Fruit fly (Drosophila melanogaster) whole organism, embryonic: ENCODE data around the gene thoc7.
A peak's percentile ranks its signal among the peaks of the same experiment; 100 is the strongest.

Source experiments
- Atf3 ChIP-seq: fragments of 200-800 bp; sonication (Bioruptor generic); optimal IDR thresholded peaks from 3 replicates; lab custom pipeline; 2016; ENCODE audit warnings: missing biosample characterization, missing genetic modification characterization
- BtbVII ChIP-seq: fragments of 200-800 bp; sonication (Bioruptor generic); optimal IDR thresholded peaks from 3 replicates; lab custom pipeline; 2017; ENCODE audit warnings: missing biosample characterization, mild to moderate bottlenecking, missing genetic modification characterization
- CG11504 ChIP-seq: fragments of 200-800 bp; sonication (Bioruptor generic); optimal IDR thresholded peaks from 3 replicates; lab custom pipeline; 2019; ENCODE audit warnings: missing biosample characterization, mild to moderate bottlenecking, missing genetic modification characterization, moderate library complexity
- CG14860 ChIP-seq: fragments of 200-800 bp; sonication (Bioruptor generic); IDR thresholded peaks from 3 replicates; pipeline ENCODE4 v1.3.6; 2022; ENCODE audit warnings: missing biosample characterization, missing genetic modification characterization; ENCODE audit not compliant: partially characterized antibody
- CG1529 ChIP-seq: fragments of 200-800 bp; sonication (Bioruptor generic); optimal IDR thresholded peaks from 3 replicates; lab custom pipeline; 2018; ENCODE audit warnings: missing biosample characterization, missing genetic modification characterization
- CG17359 ChIP-seq: fragments of 200-800 bp; sonication (Bioruptor generic); optimal IDR thresholded peaks from 3 replicates; lab custom pipeline; 2018; ENCODE audit warnings: missing biosample characterization, mild to moderate bottlenecking, missing genetic modification characterization, moderate library complexity
- CG18011 ChIP-seq: fragments of 200-800 bp; sonication (Bioruptor generic); optimal IDR thresholded peaks from 2 replicates; lab custom pipeline; 2017; ENCODE audit warnings: missing biosample characterization, missing genetic modification characterization, mild to moderate bottlenecking, moderate library complexity, missing genotype
- CG18764 ChIP-seq: fragments of 200-800 bp; sonication (Bioruptor generic); optimal IDR thresholded peaks from 3 replicates; lab custom pipeline; 2016; ENCODE audit warnings: missing biosample characterization, missing genetic modification characterization
- CG2199 ChIP-seq: fragments of 200-800 bp; sonication (Bioruptor generic); IDR thresholded peaks from 3 replicates; pipeline ENCODE4 v1.3.6; 2022; ENCODE audit warnings: missing biosample characterization, missing genetic modification characterization
- CG31388 ChIP-seq: fragments of 200-800 bp; sonication (Bioruptor generic); optimal IDR thresholded peaks from 2 replicates; lab custom pipeline; 2016; ENCODE audit warnings: missing biosample characterization, missing genetic modification characterization
- CG31441 ChIP-seq: fragments of 200-800 bp; sonication (Bioruptor generic); IDR thresholded peaks from 2 replicates; pipeline ENCODE4 v1.3.6; 2022; ENCODE audit warnings: missing biosample characterization, missing genetic modification characterization
- CG3281 ChIP-seq: fragments of 200-800 bp; sonication (Bioruptor generic); optimal IDR thresholded peaks from 3 replicates; lab custom pipeline; 2017; ENCODE audit warnings: missing biosample characterization, mild to moderate bottlenecking, missing genetic modification characterization
- CG5245 ChIP-seq: fragments of 200-800 bp; sonication (Bioruptor generic); optimal IDR thresholded peaks from 3 replicates; lab custom pipeline; 2016; ENCODE audit warnings: missing biosample characterization, missing genetic modification characterization
- CG7372 ChIP-seq: fragments of 200-800 bp; sonication (Bioruptor generic); IDR thresholded peaks from 2 replicates; pipeline ENCODE4 v1.3.6; 2022; ENCODE audit warnings: missing biosample characterization, missing genetic modification characterization
- CG7839 ChIP-seq: fragments of 200-800 bp; sonication (Bioruptor generic); optimal IDR thresholded peaks from 3 replicates; lab custom pipeline; 2018; ENCODE audit warnings: missing biosample characterization, mild to moderate bottlenecking, missing genetic modification characterization, moderate library complexity
- CG7928 ChIP-seq: fragments of 200-800 bp; sonication (Bioruptor generic); optimal IDR thresholded peaks from 2 replicates; lab custom pipeline; 2017; ENCODE audit warnings: missing biosample characterization, mild to moderate bottlenecking, missing genetic modification characterization
- CG8089 ChIP-seq: fragments of 200-800 bp; sonication (Bioruptor generic); optimal IDR thresholded peaks from 3 replicates; lab custom pipeline; 2016; ENCODE audit warnings: missing biosample characterization, missing genetic modification characterization
- CG8924 ChIP-seq: fragments of 200-800 bp; optimal IDR thresholded peaks from 3 replicates; lab custom pipeline; 2019; ENCODE audit warnings: missing biosample characterization, mild to moderate bottlenecking, missing genetic modification characterization, moderate library complexity
- CG9609 ChIP-seq: fragments of 200-800 bp; sonication (Bioruptor generic); optimal IDR thresholded peaks from 3 replicates; lab custom pipeline; 2016; ENCODE audit warnings: missing biosample characterization, missing genetic modification characterization
- CkIIα-i1 ChIP-seq: fragments of 200-800 bp; sonication (Bioruptor generic); IDR thresholded peaks from 2 replicates; pipeline ENCODE4 v1.3.6; 2022; ENCODE audit warnings: missing biosample characterization, missing genetic modification characterization
- CoRest ChIP-seq: fragments of 200-800 bp; sonication (Bioruptor generic); optimal IDR thresholded peaks from 3 replicates; lab custom pipeline; 2018; ENCODE audit warnings: missing biosample characterization, mild to moderate bottlenecking, missing genetic modification characterization, moderate library complexity
- Dip2 ChIP-seq: fragments of 200-800 bp; sonication (Bioruptor generic); IDR thresholded peaks from 2 replicates; pipeline ENCODE4 v1.3.6; 2022; ENCODE audit warnings: missing biosample characterization, missing genetic modification characterization
- MESR4 ChIP-seq: fragments of 200-800 bp; sonication (Bioruptor generic); optimal IDR thresholded peaks from 2 replicates; lab custom pipeline; 2018; ENCODE audit warnings: missing biosample characterization, mild to moderate bottlenecking, missing genetic modification characterization, moderate library complexity
- Mad ChIP-seq: fragments of 200-800 bp; sonication (Bioruptor generic); optimal IDR thresholded peaks from 2 replicates; lab custom pipeline; 2016; ENCODE audit warnings: missing biosample characterization, missing genetic modification characterization
- Myb ChIP-seq: fragments of 200-800 bp; sonication (Bioruptor generic); optimal IDR thresholded peaks from 2 replicates; lab custom pipeline; 2016; ENCODE audit warnings: missing biosample characterization, missing genetic modification characterization
- Ptx1 ChIP-seq: fragments of 200-800 bp; sonication (Bioruptor generic); IDR thresholded peaks from 2 replicates; pipeline ENCODE4 v1.3.6; 2022; ENCODE audit warnings: missing biosample characterization, missing genetic modification characterization
- Sry-β ChIP-seq: fragments of 200-800 bp; sonication (Bioruptor generic); optimal IDR thresholded peaks from 2 replicates; lab custom pipeline; 2018; ENCODE audit warnings: missing biosample characterization, mild to moderate bottlenecking, missing genetic modification characterization, moderate library complexity
- abd-A ChIP-seq: fragments of 200-800 bp; sonication (Bioruptor generic); optimal IDR thresholded peaks from 3 replicates; lab custom pipeline; 2019; ENCODE audit warnings: missing biosample characterization, mild to moderate bottlenecking, missing genetic modification characterization, moderate library complexity
- bcd ChIP-seq: fragments of 200-800 bp; sonication (Bioruptor generic); optimal IDR thresholded peaks from 2 replicates; lab custom pipeline; 2017; ENCODE audit warnings: missing biosample characterization, mild to moderate bottlenecking, missing genetic modification characterization
- cad ChIP-seq: fragments of >200 bp; optimal IDR thresholded peaks from 2 replicates; lab custom pipeline; 2017; ENCODE audit warnings: missing biosample characterization, missing genetic modification characterization
- caup ChIP-seq: fragments of 200-800 bp; sonication (Bioruptor generic); optimal IDR thresholded peaks from 3 replicates; lab custom pipeline; 2017; ENCODE audit warnings: missing biosample characterization, mild to moderate bottlenecking, missing genetic modification characterization, moderate library complexity; ENCODE audit not compliant: severe bottlenecking
- danr ChIP-seq: fragments of 200-800 bp; sonication (Bioruptor generic); IDR thresholded peaks from 2 replicates; pipeline ENCODE4 v1.3.6; 2022; ENCODE audit warnings: missing biosample characterization, missing genetic modification characterization
- dm ChIP-seq: fragments of 200-800 bp; sonication (Bioruptor generic); optimal IDR thresholded peaks from 3 replicates; lab custom pipeline; 2016; ENCODE audit warnings: missing biosample characterization, missing genetic modification characterization
- dmrt11E ChIP-seq: fragments of 200-800 bp; sonication (Bioruptor generic); optimal IDR thresholded peaks from 3 replicates; lab custom pipeline; 2018; ENCODE audit warnings: missing biosample characterization, mild to moderate bottlenecking, missing genetic modification characterization, moderate library complexity
- hbn ChIP-seq: fragments of 200-800 bp; sonication (Bioruptor generic); IDR thresholded peaks from 2 replicates; pipeline ENCODE4 v1.3.6; 2022; ENCODE audit warnings: missing biosample characterization, missing genetic modification characterization; ENCODE audit not compliant: partially characterized antibody
- her ChIP-seq: fragments of 200-800 bp; sonication (Bioruptor generic); optimal IDR thresholded peaks from 2 replicates; lab custom pipeline; 2016; ENCODE audit warnings: missing biosample characterization, missing genetic modification characterization
- hkb ChIP-seq, 2 experiments: fragments of 200-800 bp in 1 of 2; fragments of >200 bp in 1 of 2; sonication (Bioruptor generic) in 1 of 2; IDR thresholded peaks in 1 of 2; optimal IDR thresholded peaks in 1 of 2; 2 replicates each; pipeline versions ENCODE4 v1.3.6 to Lab custom; 2017 to 2022; ENCODE audit warnings: missing biosample characterization in 1 of 2, missing genetic modification characterization in 1 of 2
- maf-S ChIP-seq: fragments of 200-800 bp; sonication (Bioruptor generic); optimal IDR thresholded peaks from 2 replicates; lab custom pipeline; 2016; ENCODE audit warnings: missing biosample characterization, missing genetic modification characterization
- prd ChIP-seq, 3 experiments: fragments of >200 bp in 2 of 3; fragments of 200-800 bp in 1 of 3; sonication (Bioruptor generic) in 1 of 3; optimal IDR thresholded peaks in 2 of 3; IDR thresholded peaks in 1 of 3; 2 replicates in 2 of 3; 3 replicates in 1 of 3; pipeline versions ENCODE4 v1.3.6 to Lab custom; 2017 to 2022; ENCODE audit warnings: missing biosample characterization in 1 of 3, missing genetic modification characterization in 1 of 3
- row ChIP-seq: fragments of 200-800 bp; sonication (Bioruptor generic); IDR thresholded peaks from 3 replicates; pipeline ENCODE4 v1.3.6; 2022; ENCODE audit warnings: missing biosample characterization, missing genetic modification characterization
- salm ChIP-seq: fragments of 200-800 bp; sonication (Bioruptor generic); optimal IDR thresholded peaks from 2 replicates; lab custom pipeline; 2018; ENCODE audit warnings: missing biosample characterization, mild to moderate bottlenecking, missing genetic modification characterization
- sc ChIP-seq, 3 experiments: fragments of >200 bp in 2 of 3; fragments of 200-800 bp in 1 of 3; sonication (Bioruptor generic) in 1 of 3; optimal IDR thresholded peaks; 2 replicates in 2 of 3; 3 replicates in 1 of 3; lab custom pipeline; 2017; ENCODE audit warnings: mild to moderate bottlenecking in 1 of 3, missing biosample characterization in 1 of 3, missing genetic modification characterization in 1 of 3, missing genetic modification reagents in 1 of 3
- sens-2 ChIP-seq: fragments of 200-800 bp; sonication (Bioruptor generic); IDR thresholded peaks from 2 replicates; pipeline ENCODE4 v1.3.6; 2022; ENCODE audit warnings: missing biosample characterization, missing genetic modification characterization
- shn ChIP-seq: fragments of 200-800 bp; sonication (Bioruptor generic); optimal IDR thresholded peaks from 3 replicates; lab custom pipeline; 2016; ENCODE audit warnings: missing biosample characterization, missing genetic modification characterization
- sim ChIP-seq: fragments of 200-800 bp; sonication (Bioruptor generic); IDR thresholded peaks from 2 replicates; pipeline ENCODE4 v1.3.6; 2022; ENCODE audit warnings: missing biosample characterization, missing genetic modification characterization
- ssp ChIP-seq: fragments of 200-800 bp; sonication (Bioruptor generic); IDR thresholded peaks from 2 replicates; pipeline ENCODE4 v1.3.6; 2022; ENCODE audit warnings: missing biosample characterization, missing genetic modification characterization
- stc ChIP-seq: fragments of 200-800 bp; sonication (Bioruptor generic); IDR thresholded peaks from 2 replicates; pipeline ENCODE4 v1.3.6; 2022; ENCODE audit warnings: missing biosample characterization, missing genetic modification characterization
- trem ChIP-seq: fragments of 200-800 bp; optimal IDR thresholded peaks from 3 replicates; lab custom pipeline; 2019; ENCODE audit warnings: missing biosample characterization, mild to moderate bottlenecking, missing genetic modification characterization, moderate library complexity
- vfl ChIP-seq: fragments of 200-800 bp; sonication (Bioruptor generic); optimal IDR thresholded peaks from 2 replicates; lab custom pipeline; 2016; ENCODE audit warnings: missing biosample characterization, missing genetic modification characterization
- zen ChIP-seq: fragments of 200-800 bp; sonication (Bioruptor generic); optimal IDR thresholded peaks from 3 replicates; lab custom pipeline; 2018; ENCODE audit warnings: missing biosample characterization, mild to moderate bottlenecking, missing genetic modification characterization, moderate library complexity

Gene thoc7

DNA sequence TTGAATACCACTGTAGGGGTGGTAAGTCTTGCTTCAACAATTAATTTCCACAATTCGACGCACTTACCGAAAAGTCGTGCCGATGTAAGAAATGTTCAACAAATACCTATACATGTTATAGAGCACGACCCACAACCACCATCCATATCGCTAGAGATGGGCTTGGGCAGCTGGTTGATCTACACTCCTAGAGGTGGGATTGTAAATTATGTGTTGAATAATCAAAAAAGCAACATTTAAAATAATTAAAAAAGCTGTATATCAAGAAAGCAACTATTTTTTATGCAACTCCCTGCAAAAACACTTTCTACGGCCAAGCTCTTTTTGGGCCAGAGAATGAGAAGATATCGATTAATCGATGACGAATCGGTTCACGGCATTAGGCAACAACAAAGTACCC, 28.2 kb downstream of the thoc7 start, which contains the start of the genes CG34140, Mkp and Mtch (continued):
- TF ChIP-seq row (GFP tag; lab: Robert Waterston, UW) (peak; percentile 94), CG14860 (peak; percentile 89), CG31388 (peak; percentile 54), caup (GFP tag; lab: Kevin White, UChicago) (no peak), Sry-β (GFP tag; lab: Kevin White, UChicago) (peak; percentile 3), maf-S (GFP tag; lab: Kevin White, UChicago) (peak; percentile 89), CG8089 (GFP tag; lab: Kevin White, UChicago) (peak; percentile 75), Mad (GFP tag; lab: Kevin White, UChicago) (peak; percentile 84), danr (GFP tag; lab: Robert Waterston, UW) (peak; percentile 76), CG2199 (GFP tag; lab: Robert Waterston, UW) (no peak), CG18764 (GFP tag; lab: Kevin White, UChicago) (peak; percentile 72), zen (tag; lab: Kevin White, UChicago) (peak; percentile 78), sim (no peak), CG5245 (GFP tag; lab: Kevin White, UChicago) (peak; percentile 69), MESR4 (GFP tag; lab: Kevin White, UChicago) (peak; percentile 75), Atf3 (GFP tag; lab: Kevin White, UChicago) (peak; percentile 85), prd (optimal IDR thresholded peaks at IDR 0.05; lab: Kevin White, UChicago) (no peak), prd (GFP tag; IDR thresholded peaks at IDR 0.05; lab: Robert Waterston, UW) (peak; percentile 92), CG3281 (GFP tag; lab: Kevin White, UChicago) (no peak), CG31441 (GFP tag; lab: Robert Waterston, UW) (no peak), BtbVII (peak; percentile 54), CoRest (tag; lab: Kevin White, UChicago) (no peak), Myb (peak; percentile 72), trem (tag; lab: Kevin White, UChicago) (peak; percentile 92), CG9609 (GFP tag; lab: Kevin White, UChicago) (peak; percentile 83), CkIIα-i1 (no peak), salm (tag; lab: Kevin White, UChicago) (peak; percentile 68), CG8924 (tag; lab: Kevin White, UChicago) (peak; percentile 82), sc (optimal IDR thresholded peaks at IDR 0.05; lab: Kevin White, UChicago) (no peak), sc (GFP tag; optimal IDR thresholded peaks at IDR 0.05; lab: Kevin White, UChicago) (no peak), stc (GFP tag; lab: Robert Waterston, UW) (peak; percentile 74; the same call in 1 of the 2 replicates), CG11504 (tag; lab: Kevin White, UChicago) (no peak), hkb (optimal IDR thresholded peaks at IDR 0.05; lab: Kevin White, UChicago) (peak; percentile 88), hkb (GFP tag; IDR thresholded peaks at IDR 0.05; lab: Robert Waterston, UW) (peak; percentile 85), CG17359 (tag; lab: Kevin White, UChicago) (peak; percentile 79), dmrt11E (peak; percentile 80), hbn (peak; percentile 94), her (GFP tag; lab: Kevin White, UChicago) (peak; percentile 79), Ptx1 (peak; percentile 84), abd-A (tag; lab: Kevin White, UChicago) (no peak), dm (GFP tag; lab: Kevin White, UChicago) (peak; percentile 85), Dip2 (GFP tag; lab: Robert Waterston, UW) (no peak), shn (GFP tag; lab: Kevin White, UChicago) (peak; percentile 80), sens-2 (GFP tag; lab: Robert Waterston, UW) (0 out of 2 replicates have a peak, but pooled peaks have one; percentile 21), CG7928 (GFP tag; lab: Kevin White, UChicago) (no peak), bcd (GFP tag; lab: Kevin White, UChicago) (no peak), vfl (GFP tag; lab: Kevin White, UChicago) (peak; percentile 92), CG7839 (tag; lab: Kevin White, UChicago) (no peak), CG7372 (GFP tag; lab: Robert Waterston, UW) (peak; percentile 78), cad (GFP tag; lab: Kevin White, UChicago) (no peak), CG1529 (GFP tag; lab: Kevin White, UChicago) (no peak), ssp (peak; percentile 71), CG18011 (peak; percentile 92)
